Worm (Caenorhabditis elegans): Measurements from ENCODE around the gene sars-1.

The sars-1 gene

DNA sequence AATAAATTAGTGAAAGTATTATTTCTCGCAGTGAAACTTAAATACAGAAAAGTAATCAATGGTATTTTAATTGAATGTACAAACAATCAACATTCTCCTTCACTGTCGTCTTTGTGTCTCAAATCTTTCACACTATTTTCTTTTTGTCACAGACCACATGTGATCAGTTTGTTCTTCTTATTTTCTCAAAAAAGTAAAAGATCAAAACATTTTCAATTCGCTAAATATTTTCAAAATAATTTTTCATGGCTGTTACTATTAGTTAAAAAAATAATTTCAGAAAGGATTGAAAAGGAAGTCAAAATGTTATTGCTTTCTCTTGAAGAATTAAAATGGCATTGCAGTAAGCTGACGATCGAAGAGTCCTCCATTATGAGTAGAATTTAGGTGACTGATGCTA, 37.3 kb downstream of the sars-1 start, which contains the start of gene dhs-31:
TSS of gene dhs-31 (minus strand) at position 101 of the 400 bp plus-strand sequence.
- TF ChIP-seq hlh-15 (tag; optimal IDR thresholded peaks at IDR 0.05), result no peak
- TF ChIP-seq tbx-7 (tag; optimal IDR thresholded peaks at IDR 0.05), result no peak
- TF ChIP-seq dmd-4 (tag; optimal IDR thresholded peaks at IDR 0.05; ENCODE audit: borderline replicate concordance), result no peak
- TF ChIP-seq ceh-31 (tag; optimal IDR thresholded peaks at IDR 0.05), result no peak
- no peak for TF ChIP-seq unc-42 (tag; optimal IDR thresholded peaks at IDR 0.05)
- TF ChIP-seq ceh-6 (GFP tag; optimal IDR thresholded peaks at IDR 0.05), result no peak
- TF ChIP-seq che-1 (tag; optimal IDR thresholded peaks at IDR 0.05), result no peak

DNA sequence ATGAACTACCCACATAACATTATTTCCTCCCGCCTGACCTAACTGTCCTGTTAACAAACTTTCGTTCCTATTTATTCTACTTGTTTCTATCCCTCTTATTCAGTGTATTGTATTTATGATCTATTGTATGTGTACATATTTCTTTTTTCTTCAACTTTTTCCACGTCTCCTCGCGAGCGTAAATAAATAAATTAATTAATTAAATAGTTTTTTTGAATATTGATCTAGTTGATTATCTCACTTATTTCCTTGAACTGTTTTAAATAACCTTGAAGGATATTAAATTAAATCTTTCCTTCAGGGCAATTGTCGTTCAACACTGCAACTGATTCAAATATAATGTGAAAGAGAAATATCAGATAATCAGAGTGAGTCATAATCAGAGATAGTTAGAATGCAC, 39.4 kb downstream of the sars-1 start, which contains the start of gene frk-1:
TSS of gene frk-1 (plus strand) at position 301 of the 400 bp plus-strand sequence.
- TF ChIP-seq zip-5 (tag; optimal IDR thresholded peaks at IDR 0.05), result no peak
- TF ChIP-seq ceh-19 (GFP tag; optimal IDR thresholded peaks at IDR 0.05), result no peak
- TF ChIP-seq npax-4 (tag; optimal IDR thresholded peaks at IDR 0.05), result no peak
- no peak for TF ChIP-seq pha-2 (tag; optimal IDR thresholded peaks at IDR 0.05)

DNA sequence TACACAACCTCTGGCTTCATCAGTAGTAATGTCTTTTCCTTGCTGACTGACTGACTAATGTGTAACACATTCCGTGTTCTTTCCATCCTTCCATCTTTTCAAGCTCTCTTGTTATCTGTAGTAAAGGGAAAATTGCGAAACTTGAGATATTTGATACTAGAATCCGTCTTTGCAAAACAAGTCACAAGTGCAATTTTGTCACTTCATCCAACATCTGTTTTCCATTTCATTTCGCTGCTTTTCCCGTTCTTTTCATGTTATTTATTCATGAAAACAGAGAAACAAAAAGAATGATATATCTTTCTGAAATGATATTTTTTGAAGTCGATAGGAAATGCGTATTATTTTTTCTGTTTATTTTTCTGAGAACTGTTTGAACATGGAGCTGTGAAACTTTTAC, 42.5 kb downstream of the sars-1 start:
- TF ChIP-seq ceh-6 (GFP tag; optimal IDR thresholded peaks at IDR 0.05) (no peak), unc-42 (tag; optimal IDR thresholded peaks at IDR 0.05) (no peak), sox-4 (tag; optimal IDR thresholded peaks at IDR 0.05) (no peak), Y22D7AL.16 (tag; optimal IDR thresholded peaks at IDR 0.05) (no peak), F13H6.1 (tag; optimal IDR thresholded peaks at IDR 0.05) (no peak), ceh-22 (tag; optimal IDR thresholded peaks at IDR 0.05) (no peak), ceh-9 (tag; optimal IDR thresholded peaks at IDR 0.05) (no peak), T23F11.4 (GFP tag; optimal IDR thresholded peaks at IDR 0.05) (no peak), odd-2 (tag; optimal IDR thresholded peaks at IDR 0.05) (no peak), npax-4 (tag; optimal IDR thresholded peaks at IDR 0.05) (no peak)

DNA sequence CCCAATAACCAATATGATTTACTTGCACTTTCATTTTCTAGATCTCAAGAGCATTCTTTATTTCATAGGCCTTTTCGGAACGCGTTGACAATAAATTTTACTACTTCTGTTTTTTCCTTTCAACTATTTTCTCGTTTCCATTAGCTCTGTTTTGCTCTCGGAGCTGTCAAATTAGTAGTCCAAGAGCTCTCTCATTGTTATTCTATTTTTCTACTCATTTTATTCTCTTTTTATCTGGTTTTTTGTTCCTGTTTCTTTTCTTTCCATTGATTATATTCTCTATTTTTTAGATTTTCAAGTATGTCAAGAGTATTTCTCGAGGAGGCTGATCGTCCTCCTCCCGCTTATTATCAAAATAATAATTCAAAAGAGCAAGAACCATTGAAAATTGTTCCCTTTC, 43.6 kb downstream of the sars-1 start, which contains the start of gene T04B2.3:
TSS of gene T04B2.3 (plus strand) at position 301 of the 400 bp plus-strand sequence.
- TF ChIP-seq che-1 (tag; optimal IDR thresholded peaks at IDR 0.05) (no peak), ceh-34 (tag; optimal IDR thresholded peaks at IDR 0.05) (no peak), odd-2 (tag; optimal IDR thresholded peaks at IDR 0.05) (no peak), nfya-1 (tag; optimal IDR thresholded peaks at IDR 0.05) (no peak), mec-3 (tag; optimal IDR thresholded peaks at IDR 0.05; ENCODE audit: borderline replicate concordance) (no peak), T23F11.4 (GFP tag; optimal IDR thresholded peaks at IDR 0.05) (no peak), pat-9 (tag; optimal IDR thresholded peaks at IDR 0.05) (no peak), madf-2 (tag; optimal IDR thresholded peaks at IDR 0.05) (no peak), syd-9 (tag; optimal IDR thresholded peaks at IDR 0.05) (no peak)

DNA sequence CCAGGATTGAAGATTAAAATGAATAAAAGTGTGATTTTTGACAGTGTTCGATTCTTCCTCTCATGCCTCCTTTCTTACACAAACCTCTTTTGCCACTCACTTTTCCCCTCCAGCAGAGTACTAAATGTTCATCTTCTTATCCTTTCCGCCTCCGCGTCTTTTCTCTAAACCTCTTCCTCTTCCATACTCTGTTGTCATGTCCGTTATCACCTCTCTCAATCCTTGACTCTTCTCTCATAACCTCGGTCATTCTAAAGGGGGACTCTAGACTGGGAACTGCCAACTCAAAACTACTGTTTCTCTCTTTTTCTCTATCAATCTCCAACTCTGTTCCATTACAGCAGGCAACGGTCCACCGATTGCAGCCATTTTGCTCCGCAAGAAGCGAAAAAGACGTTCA, 44.7 kb downstream of the sars-1 start:
- TF ChIP-seq lin-11 (tag; optimal IDR thresholded peaks at IDR 0.05) (no peak), ceh-19 (GFP tag; optimal IDR thresholded peaks at IDR 0.05) (no peak), Y22D7AL.16 (tag; optimal IDR thresholded peaks at IDR 0.05) (no peak), zip-5 (tag; optimal IDR thresholded peaks at IDR 0.05) (no peak), ref-2 (tag; optimal IDR thresholded peaks at IDR 0.05) (no peak), unc-86 (tag; optimal IDR thresholded peaks at IDR 0.05) (no peak), ztf-16 (tag; optimal IDR thresholded peaks at IDR 0.05) (no peak), fkh-6 (tag; optimal IDR thresholded peaks at IDR 0.05) (no peak), dmd-4 (tag; optimal IDR thresholded peaks at IDR 0.05; ENCODE audit: borderline replicate concordance) (no peak), T23F11.4 (GFP tag; optimal IDR thresholded peaks at IDR 0.05) (no peak), odd-2 (tag; optimal IDR thresholded peaks at IDR 0.05) (no peak), hlh-30 (tag; optimal IDR thresholded peaks at IDR 0.05; ENCODE audit: insufficient read depth) (no peak), ttx-3 (tag; optimal IDR thresholded peaks at IDR 0.05) (no peak)

DNA sequence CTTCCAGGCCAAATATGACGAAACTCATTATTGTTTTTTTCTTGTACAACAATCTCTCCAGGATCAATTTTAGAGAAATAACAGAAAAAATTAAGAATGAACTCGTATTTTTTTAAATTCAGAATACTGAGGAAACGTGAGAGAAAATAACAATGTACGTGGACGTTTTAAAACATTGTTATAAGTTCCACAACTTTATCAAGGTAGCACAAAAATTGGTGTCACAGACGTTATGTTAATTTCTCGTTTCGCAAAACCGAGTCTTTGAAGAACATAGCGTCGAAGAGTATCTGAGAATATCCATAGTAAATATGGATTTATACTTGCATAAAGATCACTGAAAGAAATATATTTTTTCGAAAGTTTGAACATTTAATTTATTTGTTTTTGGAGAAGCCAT, 47.6 kb downstream of the sars-1 start, which contains the start of gene T04B2.8:
TSS of gene T04B2.8 (minus strand) at position 101 of the 400 bp plus-strand sequence.
- no peak for TF ChIP-seq ceh-24 (tag; optimal IDR thresholded peaks at IDR 0.05)
- no peak for TF ChIP-seq F13H6.1 (tag; optimal IDR thresholded peaks at IDR 0.05)
- TF ChIP-seq sox-4 (tag; optimal IDR thresholded peaks at IDR 0.05), result no peak
- TF ChIP-seq nhr-232 (tag; optimal IDR thresholded peaks at IDR 0.05), result no peak
- TF ChIP-seq hlh-15 (tag; optimal IDR thresholded peaks at IDR 0.05), result no peak
- TF ChIP-seq sox-2 (GFP tag; IDR thresholded peaks at IDR 0.05), result no peak
- TF ChIP-seq K02D7.2 (tag; optimal IDR thresholded peaks at IDR 0.05), result no peak
- no peak for TF ChIP-seq npax-4 (tag; optimal IDR thresholded peaks at IDR 0.05)
- no peak for TF ChIP-seq pros-1 (tag; optimal IDR thresholded peaks at IDR 0.05)
- TF ChIP-seq tbx-7 (tag; optimal IDR thresholded peaks at IDR 0.05), result no peak
- TF ChIP-seq zip-5 (tag; optimal IDR thresholded peaks at IDR 0.05), result no peak
- TF ChIP-seq ztf-16 (tag; optimal IDR thresholded peaks at IDR 0.05), result no peak
- TF ChIP-seq hlh-30 (tag; optimal IDR thresholded peaks at IDR 0.05; ENCODE audit: insufficient read depth), result no peak
- no peak for TF ChIP-seq pha-2 (tag; optimal IDR thresholded peaks at IDR 0.05)
- no peak for TF ChIP-seq ceh-19 (GFP tag; optimal IDR thresholded peaks at IDR 0.05)
- TF ChIP-seq mec-3 (tag; optimal IDR thresholded peaks at IDR 0.05; ENCODE audit: borderline replicate concordance), result no peak
- no peak for TF ChIP-seq rnt-1 (tag; optimal IDR thresholded peaks at IDR 0.05)
- no peak for TF ChIP-seq pha-4 (tag; optimal IDR thresholded peaks at IDR 0.05)
- no peak for TF ChIP-seq T23F11.4 (GFP tag; optimal IDR thresholded peaks at IDR 0.05)
- TF ChIP-seq tbx-2 (tag; optimal IDR thresholded peaks at IDR 0.05), result no peak

Data from whole organism, late embryonic.